Fruit fly (Drosophila melanogaster) whole organism, embryonic: ENCODE data around the gene Nepl21.

ENCODE experiments used
- Aef1 ChIP-seq: fragments of 200-800 bp; sonication (Bioruptor generic); IDR thresholded peaks from 3 replicates; pipeline ENCODE4 v1.3.6; 2022; ENCODE audit warnings: missing biosample characterization, missing genetic modification characterization
- CG10321 ChIP-seq: fragments of 200-800 bp; sonication (Bioruptor generic); IDR thresholded peaks from 2 replicates; pipeline ENCODE4 v1.3.6; 2022; ENCODE audit warnings: missing biosample characterization, missing genetic modification characterization
- CG11504 ChIP-seq: fragments of 200-800 bp; sonication (Bioruptor generic); optimal IDR thresholded peaks from 3 replicates; lab custom pipeline; 2019; ENCODE audit warnings: missing biosample characterization, mild to moderate bottlenecking, missing genetic modification characterization, moderate library complexity
- CG1233 ChIP-seq: fragments of 200-800 bp; sonication (Bioruptor generic); optimal IDR thresholded peaks from 4 replicates; lab custom pipeline; 2018; ENCODE audit warnings: missing biosample characterization, mild to moderate bottlenecking, missing genetic modification characterization
- CG13624 ChIP-seq: fragments of 200-800 bp; sonication (Bioruptor generic); optimal IDR thresholded peaks from 2 replicates; lab custom pipeline; 2016; ENCODE audit warnings: missing biosample characterization, missing genetic modification characterization
- CG14441 ChIP-seq: fragments of 200-800 bp; sonication (Bioruptor generic); IDR thresholded peaks from 2 replicates; pipeline ENCODE4 v1.3.6; 2022; ENCODE audit warnings: missing biosample characterization, missing genetic modification characterization
- CG15696 ChIP-seq: fragments of 200-800 bp; sonication (Bioruptor generic); optimal IDR thresholded peaks from 2 replicates; lab custom pipeline; 2019; ENCODE audit warnings: missing biosample characterization, mild to moderate bottlenecking, missing genetic modification characterization, moderate library complexity
- CG16863 ChIP-seq: fragments of 200-800 bp; sonication (Bioruptor generic); optimal IDR thresholded peaks from 3 replicates; lab custom pipeline; 2016; ENCODE audit warnings: missing biosample characterization, missing genetic modification characterization
- CG17361 ChIP-seq: fragments of 200-800 bp; sonication (Bioruptor generic); IDR thresholded peaks from 3 replicates; pipeline ENCODE4 v1.3.6; 2022; ENCODE audit warnings: missing biosample characterization, missing genetic modification characterization
- CG18011 ChIP-seq: fragments of 200-800 bp; sonication (Bioruptor generic); optimal IDR thresholded peaks from 2 replicates; lab custom pipeline; 2017; ENCODE audit warnings: missing biosample characterization, missing genetic modification characterization, mild to moderate bottlenecking, moderate library complexity, missing genotype
- CG18619 ChIP-seq: fragments of 200-800 bp; sonication (Bioruptor generic); optimal IDR thresholded peaks from 3 replicates; lab custom pipeline; 2017; ENCODE audit warnings: missing biosample characterization, mild to moderate bottlenecking, missing genetic modification characterization
- CG3163 ChIP-seq: fragments of 200-800 bp; sonication (Bioruptor generic); optimal IDR thresholded peaks from 3 replicates; lab custom pipeline; 2016; ENCODE audit warnings: missing biosample characterization, missing genetic modification characterization
- CG34224 ChIP-seq: fragments of 200-800 bp; sonication (Bioruptor generic); IDR thresholded peaks from 3 replicates; pipeline ENCODE4 v1.3.6; 2022; ENCODE audit warnings: missing biosample characterization, missing genetic modification characterization; ENCODE audit not compliant: partially characterized antibody
- CG34376 ChIP-seq: fragments of 200-800 bp; sonication (Bioruptor generic); optimal IDR thresholded peaks from 2 replicates; lab custom pipeline; 2018; ENCODE audit warnings: missing biosample characterization, mild to moderate bottlenecking, missing genetic modification characterization
- CG34422 ChIP-seq: fragments of 200-800 bp; sonication (Bioruptor generic); IDR thresholded peaks from 3 replicates; pipeline ENCODE4 v1.3.6; 2022; ENCODE audit warnings: missing biosample characterization, missing genetic modification characterization
- CG3995 ChIP-seq: fragments of 200-800 bp; sonication (Bioruptor generic); optimal IDR thresholded peaks from 3 replicates; lab custom pipeline; 2016; ENCODE audit warnings: missing biosample characterization, missing genetic modification characterization
- CG43689 ChIP-seq: fragments of 200-800 bp; sonication (Bioruptor generic); IDR thresholded peaks from 2 replicates; pipeline ENCODE4 v1.3.6; 2022; ENCODE audit warnings: missing biosample characterization, missing genetic modification characterization
- CG5180 ChIP-seq: fragments of 200-800 bp; sonication (Bioruptor generic); optimal IDR thresholded peaks from 3 replicates; lab custom pipeline; 2017; ENCODE audit warnings: missing biosample characterization, missing genetic modification characterization, mild to moderate bottlenecking, moderate library complexity, missing genetic modification reagents
- CG6854 ChIP-seq: fragments of 200-800 bp; sonication (Bioruptor generic); optimal IDR thresholded peaks from 3 replicates; lab custom pipeline; 2017; ENCODE audit warnings: missing biosample characterization, mild to moderate bottlenecking, missing genetic modification characterization
- CG7357 ChIP-seq: fragments of 200-800 bp; sonication (Bioruptor generic); IDR thresholded peaks from 3 replicates; pipeline ENCODE4 v1.3.6; 2022; ENCODE audit warnings: missing biosample characterization, missing genetic modification characterization
- CG7963 ChIP-seq: fragments of 200-800 bp; sonication (Bioruptor generic); IDR thresholded peaks from 3 replicates; pipeline ENCODE4 v1.3.6; 2022; ENCODE audit warnings: missing biosample characterization, missing genetic modification characterization; ENCODE audit not compliant: partially characterized antibody
- CG8290 ChIP-seq, 3 experiments: fragments of 200-800 bp; sonication (Bioruptor generic); optimal IDR thresholded peaks; 2 replicates each; lab custom pipeline; 2016 to 2019; ENCODE audit warnings: missing biosample characterization in 3 of 3, missing genetic modification characterization in 3 of 3, mild to moderate bottlenecking in 2 of 3, moderate library complexity in 1 of 3
- CG8478 ChIP-seq: fragments of >200 bp; optimal IDR thresholded peaks from 2 replicates; lab custom pipeline; 2018
- D19B ChIP-seq: fragments of 200-800 bp; sonication (Bioruptor generic); optimal IDR thresholded peaks from 2 replicates; lab custom pipeline; 2017; ENCODE audit warnings: missing biosample characterization, mild to moderate bottlenecking, missing genetic modification characterization
- E2f2 ChIP-seq: fragments of 200-800 bp; sonication (Bioruptor generic); IDR thresholded peaks from 2 replicates; pipeline ENCODE4 v1.3.6; 2022; ENCODE audit warnings: missing biosample characterization, missing genetic modification characterization
- Hmx ChIP-seq: fragments of 200-800 bp; sonication (Bioruptor generic); optimal IDR thresholded peaks from 2 replicates; lab custom pipeline; 2016; ENCODE audit warnings: missing biosample characterization, missing genetic modification characterization
- MESR4 ChIP-seq: fragments of 200-800 bp; sonication (Bioruptor generic); optimal IDR thresholded peaks from 2 replicates; lab custom pipeline; 2018; ENCODE audit warnings: missing biosample characterization, mild to moderate bottlenecking, missing genetic modification characterization, moderate library complexity
- MTF-1 ChIP-seq: fragments of 200-800 bp; sonication (Bioruptor generic); optimal IDR thresholded peaks from 2 replicates; lab custom pipeline; 2018; ENCODE audit warnings: missing biosample characterization, mild to moderate bottlenecking, missing genetic modification characterization, borderline replicate concordance
- Max ChIP-seq: fragments of 200-800 bp; sonication (Bioruptor generic); optimal IDR thresholded peaks from 2 replicates; lab custom pipeline; 2016; ENCODE audit warnings: missing biosample characterization, mild to moderate bottlenecking, missing genetic modification characterization
- Poxn ChIP-seq: fragments of 200-800 bp; sonication (Bioruptor generic); IDR thresholded peaks from 2 replicates; pipeline ENCODE4 v1.3.6; 2022; ENCODE audit warnings: missing biosample characterization, missing genetic modification characterization
- Sox102F ChIP-seq: fragments of 200-800 bp; sonication (Bioruptor generic); optimal IDR thresholded peaks from 2 replicates; lab custom pipeline; 2018; ENCODE audit warnings: missing biosample characterization, mild to moderate bottlenecking, missing genetic modification characterization, moderate library complexity
- bbx ChIP-seq: fragments of 200-800 bp; sonication (Bioruptor generic); IDR thresholded peaks from 2 replicates; pipeline ENCODE4 v1.3.6; 2022; ENCODE audit warnings: missing biosample characterization, missing genetic modification characterization; ENCODE audit not compliant: partially characterized antibody
- bsh ChIP-seq, 2 experiments: fragments of 200-800 bp; sonication (Bioruptor generic); optimal IDR thresholded peaks; 2 replicates each; lab custom pipeline; 2017 to 2018; ENCODE audit warnings: mild to moderate bottlenecking in 2 of 2, missing biosample characterization in 2 of 2, missing genetic modification characterization in 2 of 2, moderate library complexity in 1 of 2
- dimm ChIP-seq: fragments of 200-800 bp; sonication (Bioruptor generic); IDR thresholded peaks from 2 replicates; pipeline ENCODE4 v1.3.6; 2022; ENCODE audit warnings: missing biosample characterization, missing genetic modification characterization
- fd96Cb ChIP-seq: fragments of 200-800 bp; sonication (Bioruptor generic); optimal IDR thresholded peaks from 2 replicates; lab custom pipeline; 2018; ENCODE audit warnings: missing biosample characterization, mild to moderate bottlenecking, missing genetic modification characterization, moderate library complexity
- gcm2 ChIP-seq: fragments of 200-800 bp; sonication (Bioruptor generic); optimal IDR thresholded peaks from 2 replicates; lab custom pipeline; 2016; ENCODE audit warnings: missing biosample characterization, missing genetic modification characterization
- gro ChIP-seq: fragments of 200-800 bp; sonication (Bioruptor generic); optimal IDR thresholded peaks from 2 replicates; lab custom pipeline; 2016; ENCODE audit warnings: missing biosample characterization, missing genetic modification characterization
- lov ChIP-seq, 2 experiments: fragments of 200-800 bp in 1 of 2; fragments of >200 bp in 1 of 2; sonication (Bioruptor generic) in 1 of 2; IDR thresholded peaks in 1 of 2; optimal IDR thresholded peaks in 1 of 2; 2 replicates in 1 of 2; 3 replicates in 1 of 2; pipeline versions ENCODE4 v1.3.6 to Lab custom; 2017 to 2022; ENCODE audit warnings: missing biosample characterization in 1 of 2, missing genetic modification characterization in 1 of 2
- onecut ChIP-seq: fragments of 200-800 bp; sonication (Bioruptor generic); IDR thresholded peaks from 2 replicates; pipeline ENCODE4 v1.3.6; 2022; ENCODE audit warnings: missing biosample characterization, missing genetic modification characterization
- peb ChIP-seq: fragments of 200-800 bp; sonication (Bioruptor generic); IDR thresholded peaks from 2 replicates; pipeline ENCODE4 v1.3.6; 2022; ENCODE audit warnings: missing biosample characterization, missing genetic modification characterization
- pum ChIP-seq: fragments of 200-800 bp; sonication (Bioruptor generic); optimal IDR thresholded peaks from 2 replicates; lab custom pipeline; 2016; ENCODE audit warnings: missing biosample characterization, missing genetic modification characterization
- rib ChIP-seq: fragments of 200-800 bp; sonication (Bioruptor generic); IDR thresholded peaks from 2 replicates; pipeline ENCODE4 v1.3.6; 2022; ENCODE audit warnings: missing biosample characterization, missing genetic modification characterization
- ro ChIP-seq: fragments of 200-800 bp; sonication (Bioruptor generic); IDR thresholded peaks from 2 replicates; pipeline ENCODE4 v1.3.6; 2022; ENCODE audit warnings: missing biosample characterization, missing genetic modification characterization
- sna ChIP-seq: fragments of 200-800 bp; sonication (Bioruptor generic); IDR thresholded peaks from 2 replicates; pipeline ENCODE4 v1.3.6; 2022; ENCODE audit warnings: missing biosample characterization, missing genetic modification characterization; ENCODE audit not compliant: partially characterized antibody
- stwl ChIP-seq: fragments of 200-800 bp; sonication (Bioruptor generic); optimal IDR thresholded peaks from 3 replicates; lab custom pipeline; 2018; ENCODE audit warnings: missing biosample characterization, mild to moderate bottlenecking, missing genetic modification characterization, moderate library complexity
- ttk ChIP-seq: fragments of 200-800 bp; sonication (Bioruptor generic); IDR thresholded peaks from 2 replicates; pipeline ENCODE4 v2.1.2; 2022; ENCODE audit warnings: missing biosample characterization, missing genetic modification characterization
- vvl ChIP-seq: fragments of 200-800 bp; sonication (Bioruptor generic); IDR thresholded peaks from 2 replicates; pipeline ENCODE4 v1.3.6; 2022; ENCODE audit warnings: missing biosample characterization, missing genetic modification characterization
- zfh2 ChIP-seq: fragments of 200-800 bp; sonication (Bioruptor generic); optimal IDR thresholded peaks from 2 replicates; lab custom pipeline; 2016; ENCODE audit warnings: missing biosample characterization, missing genetic modification characterization

The Nepl21 gene

DNA sequence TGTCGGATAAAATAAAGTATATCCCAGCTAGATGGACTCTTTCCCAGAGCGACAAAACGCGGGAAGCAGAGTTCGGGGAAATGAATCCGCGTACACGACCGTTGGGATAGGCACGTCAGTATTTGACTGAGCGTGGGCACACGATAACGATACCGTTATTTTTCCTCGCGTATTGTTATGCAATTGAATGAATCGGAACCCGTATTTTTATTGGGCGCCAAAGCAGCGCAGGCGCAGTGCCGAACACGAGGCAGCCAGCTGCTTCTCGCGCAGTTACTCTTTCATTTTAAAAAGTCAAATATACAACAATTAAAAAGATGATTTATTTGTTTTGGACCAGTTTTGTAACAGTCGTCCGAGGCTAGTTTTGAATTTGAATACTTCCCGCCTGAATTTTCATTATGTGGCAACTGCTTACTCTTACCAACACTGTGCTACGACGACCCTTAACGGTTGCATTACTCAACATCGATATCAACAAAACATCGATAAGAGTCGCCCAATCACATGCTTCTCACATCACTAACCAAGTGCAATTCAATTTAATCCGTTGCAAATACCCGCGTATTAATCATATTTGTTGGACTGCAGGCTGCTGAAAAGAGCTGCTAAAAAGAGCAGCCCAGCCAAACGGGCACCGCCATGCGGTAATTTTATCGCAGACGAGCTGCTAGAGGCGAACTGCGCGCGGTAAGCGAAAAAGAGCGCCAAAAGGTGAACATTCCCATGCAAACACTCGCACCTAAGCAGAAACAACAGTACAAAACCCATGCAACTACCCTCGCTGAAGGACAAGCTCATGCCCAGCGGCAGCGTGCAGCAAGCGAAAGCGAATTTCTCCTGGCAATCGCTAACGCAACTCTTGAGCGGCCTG, 4.3 kb downstream of the Nepl21 start, which contains the start of the genes CG33203 and Doa (continued):
- no peak for TF ChIP-seq fd96Cb (tag; lab: Kevin White, UChicago)
- TF ChIP-seq vvl (GFP tag; lab: Robert Waterston, UW) = peak; percentile 52; the same call in 1 of the 2 replicates
- TF ChIP-seq onecut (GFP tag; lab: Robert Waterston, UW) = no peak
- no peak for TF ChIP-seq CG6854 (GFP tag; lab: Kevin White, UChicago)
- peak; percentile 62; the same call in 2 of the 3 replicates for TF ChIP-seq CG7963
- TF ChIP-seq CG17361 (GFP tag; lab: Robert Waterston, UW) = no peak
- peak; percentile 99 for TF ChIP-seq E2f2
- no peak for TF ChIP-seq CG34422 (GFP tag; lab: Robert Waterston, UW)
- no peak for TF ChIP-seq CG10321 (GFP tag; lab: Robert Waterston, UW)
- TF ChIP-seq CG5180 (GFP tag; lab: Kevin White, UChicago) = no peak
- peak; percentile 67 for TF ChIP-seq CG16863 (GFP tag; lab: Kevin White, UChicago)
- no peak for TF ChIP-seq CG18619 (GFP tag; lab: Kevin White, UChicago)
- TF ChIP-seq CG14441 (GFP tag; lab: Robert Waterston, UW) = peak; percentile 44; the same call in 1 of the 2 replicates
- no peak for TF ChIP-seq Aef1 (GFP tag; lab: Robert Waterston, UW)
- peak; percentile 19 for TF ChIP-seq CG1233 (GFP tag; lab: Kevin White, UChicago)
- TF ChIP-seq CG8478 (lab: Kevin White, UChicago) = no peak
- TF ChIP-seq Hmx (GFP tag; lab: Kevin White, UChicago) = no peak
- TF ChIP-seq stwl (tag; lab: Kevin White, UChicago) = peak; percentile 85
- no peak for TF ChIP-seq ro
- TF ChIP-seq sna (GFP tag; lab: Robert Waterston, UW) = peak; percentile 81
- peak; percentile 27 for TF ChIP-seq CG3995
- TF ChIP-seq CG8290 (GFP tag; optimal IDR thresholded peaks at IDR 0.05; lab: Kevin White, UChicago) = peak; percentile 5
- TF ChIP-seq CG8290 (tag; optimal IDR thresholded peaks at IDR 0.05; lab: Kevin White, UChicago) = peak in 1 of 2 experiments; percentile 79
- no peak for TF ChIP-seq D19B
- TF ChIP-seq ttk (GFP tag; lab: Robert Waterston, UW) = no peak
- peak; percentile 31 for TF ChIP-seq gro
- peak; percentile 77 for TF ChIP-seq zfh2 (GFP tag; lab: Kevin White, UChicago)
- TF ChIP-seq MTF-1 (GFP tag; lab: Kevin White, UChicago) = no peak
- no peak for TF ChIP-seq CG43689 (GFP tag; lab: Robert Waterston, UW)
- TF ChIP-seq rib (GFP tag; lab: Robert Waterston, UW) = no peak
- peak; percentile 17 for TF ChIP-seq gcm2 (GFP tag; lab: Kevin White, UChicago)
- no peak for TF ChIP-seq CG7357 (GFP tag; lab: Robert Waterston, UW)
- peak; percentile 36 for TF ChIP-seq CG11504 (tag; lab: Kevin White, UChicago)
- no peak for TF ChIP-seq peb (GFP tag; lab: Robert Waterston, UW)
- peak in 1 of 2 experiments; percentile 7 for TF ChIP-seq bsh (GFP tag; optimal IDR thresholded peaks at IDR 0.05; lab: Kevin White, UChicago)
- peak; percentile 26 for TF ChIP-seq CG3163 (GFP tag; lab: Kevin White, UChicago)
- no peak for TF ChIP-seq CG34376 (GFP tag; lab: Kevin White, UChicago)
- TF ChIP-seq CG34224 (GFP tag; lab: Robert Waterston, UW) = peak; percentile 82
- no peak for TF ChIP-seq dimm (GFP tag; lab: Robert Waterston, UW)
- peak; percentile 20 for TF ChIP-seq CG18011 (GFP tag; lab: Kevin White, UChicago)
- TF ChIP-seq lov (optimal IDR thresholded peaks at IDR 0.05; lab: Kevin White, UChicago) = no peak
- TF ChIP-seq lov (GFP tag; IDR thresholded peaks at IDR 0.05; lab: Robert Waterston, UW) = no peak
- peak; percentile 83 for TF ChIP-seq bbx (GFP tag; lab: Robert Waterston, UW)
- TF ChIP-seq pum (GFP tag; lab: Kevin White, UChicago) = peak; percentile 68
- TF ChIP-seq Sox102F = no peak
- peak; percentile 33 for TF ChIP-seq CG13624 (GFP tag; lab: Kevin White, UChicago)
- no peak for TF ChIP-seq Max (GFP tag; lab: Kevin White, UChicago)
- TF ChIP-seq MESR4 (GFP tag; lab: Kevin White, UChicago) = no peak
- no peak for TF ChIP-seq Poxn
- no peak for TF ChIP-seq CG15696 (tag; lab: Kevin White, UChicago)
